Worm (Caenorhabditis elegans) whole organism, early embryonic: Measurements from ENCODE around the gene sre-4.
"Not testable (repeated sequence)": the region's sequence is repeated elsewhere in the genome, so short reads cannot be mapped to it uniquely, and the experiment has no call there.

ENCODE experiments used
- B0310.2 ChIP-seq: sonication (generic microtip); optimal IDR thresholded peaks from 2 replicates; lab custom pipeline; 2016; ENCODE audit warnings: mild to moderate bottlenecking, missing genetic modification characterization, missing compliant biosample characterization
- F13C5.2 ChIP-seq: sonication (generic microtip); optimal IDR thresholded peaks from 2 replicates; lab custom pipeline; 2017; ENCODE audit warnings: mild to moderate bottlenecking, missing genetic modification characterization, inconsistent platforms, missing compliant biosample characterization
- aly-1 ChIP-seq: sonication (generic microtip); optimal IDR thresholded peaks from 2 replicates; lab custom pipeline; 2016; ENCODE audit warnings: missing genetic modification characterization, missing compliant biosample characterization
- ama-1 ChIP-seq: fragments of 150-350 bp; optimal IDR thresholded peaks from 2 replicates; lab custom pipeline; 2014
- ceh-13 ChIP-seq: fragments of 200-800 bp; sonication (Bioruptor generic); optimal IDR thresholded peaks from 2 replicates; lab custom pipeline; 2018; ENCODE audit warnings: mild to moderate bottlenecking, missing genetic modification characterization, missing compliant biosample characterization
- ceh-36 ChIP-seq: sonication (generic microtip); optimal IDR thresholded peaks from 2 replicates; lab custom pipeline; 2016; ENCODE audit warnings: missing genetic modification characterization, inconsistent platforms, missing compliant biosample characterization
- ets-7 ChIP-seq: sonication (generic microtip); optimal IDR thresholded peaks from 2 replicates; lab custom pipeline; 2016; ENCODE audit warnings: missing genotype, missing genetic modification characterization, missing compliant biosample characterization
- flt-1 ChIP-seq: fragments of 200-800 bp; sonication (Bioruptor generic); IDR thresholded peaks from 2 replicates; pipeline ENCODE4 v1.3.6; 2022; ENCODE audit warnings: missing genetic modification characterization, missing compliant biosample characterization
- hmbx-1 ChIP-seq: sonication (generic microtip); optimal IDR thresholded peaks from 2 replicates; lab custom pipeline; 2016; ENCODE audit warnings: mild to moderate bottlenecking, missing genetic modification characterization, missing compliant biosample characterization
- hmg-4 ChIP-seq: fragments of 200-800 bp; sonication (Bioruptor generic); optimal IDR thresholded peaks from 2 replicates; lab custom pipeline; 2018; ENCODE audit warnings: mild to moderate bottlenecking, missing genetic modification characterization, missing compliant biosample characterization
- hnd-1 ChIP-seq: sonication (generic microtip); optimal IDR thresholded peaks from 2 replicates; lab custom pipeline; 2016; ENCODE audit warnings: missing genetic modification characterization, missing compliant biosample characterization
- pes-1 ChIP-seq: fragments of 200-800 bp; sonication (Bioruptor generic); IDR thresholded peaks from 2 replicates; pipeline ENCODE4 v1.3.6; 2022; ENCODE audit warnings: missing genetic modification reagents, missing genetic modification characterization, missing compliant biosample characterization
- scrt-1 ChIP-seq: fragments of 200-800 bp; sonication (Bioruptor generic); IDR thresholded peaks from 2 replicates; pipeline ENCODE4 v1.3.6; 2022; ENCODE audit warnings: missing genetic modification characterization, missing compliant biosample characterization
- sea-1 ChIP-seq: fragments of 200-800 bp; sonication (Bioruptor generic); conservative IDR thresholded peaks from 2 replicates; pipeline ENCODE4 v1.3.6; 2022; ENCODE audit warnings: missing genetic modification characterization, missing compliant biosample characterization
- tbx-11 ChIP-seq: fragments of 200-800 bp; sonication (Bioruptor generic); IDR thresholded peaks from 2 replicates; pipeline ENCODE4 v1.3.6; 2022; ENCODE audit warnings: missing genetic modification characterization, missing compliant biosample characterization
- tbx-37 ChIP-seq: fragments of 200-800 bp; sonication (Bioruptor generic); conservative IDR thresholded peaks from 2 replicates; pipeline ENCODE4 v1.3.6; 2022; ENCODE audit warnings: missing genetic modification reagents, missing genetic modification characterization, missing compliant biosample characterization
- tra-4 ChIP-seq: sonication (generic microtip); optimal IDR thresholded peaks from 2 replicates; lab custom pipeline; 2017; ENCODE audit warnings: missing genetic modification characterization, missing compliant biosample characterization

Gene sre-4

ce11 chrIV:9744905-9745304, 39.7 kb downstream of the sre-4 start, which contains the start of gene C28D4.4:
Gene C28D4.4, minus strand, starts transcription at chrIV:9745005.
- TF ChIP-seq tbx-37 (GFP tag; lab: Robert Waterston, UW) (no peak), sea-1 (GFP tag; lab: Robert Waterston, UW) (no peak), hmg-4 (GFP tag; lab: Kevin White, UChicago) (no peak), hmbx-1 (no peak), ceh-36 (no peak), ets-7 (tag; lab: Kevin White, UChicago) (no peak), tra-4 (tag; lab: Kevin White, UChicago) (no peak), flt-1 (GFP tag; lab: Robert Waterston, UW) (no peak), hnd-1 (tag; lab: Kevin White, UChicago) (no peak), aly-1 (tag; lab: Kevin White, UChicago) (no peak)

ce11 chrIV:9742883-9743282, 41.7 kb downstream of the sre-4 start, which contains the start of gene C28D4.7:
Gene C28D4.7, minus strand, starts transcription at chrIV:9743147.
- TF ChIP-seq tbx-11 (GFP tag; lab: Robert Waterston, UW) (no peak), B0310.2 (no peak), hnd-1 (tag; lab: Kevin White, UChicago) (no peak), hmbx-1 (no peak), ceh-13 (GFP tag; lab: Kevin White, UChicago) (no peak), sea-1 (GFP tag; lab: Robert Waterston, UW) (no peak), ceh-36 (no peak), tbx-37 (GFP tag; lab: Robert Waterston, UW) (no peak), flt-1 (GFP tag; lab: Robert Waterston, UW) (no peak), aly-1 (tag; lab: Kevin White, UChicago) (no peak), scrt-1 (GFP tag; lab: Robert Waterston, UW) (no peak)

- TF ChIP-seq tbx-11 (GFP tag; lab: Robert Waterston, UW); ceh-13 (GFP tag; lab: Kevin White, UChicago); hmg-4 (GFP tag; lab: Kevin White, UChicago): not testable (repeated sequence)
Measured at ce11 chrIV:9740851-9741549, 43.6 kb downstream of the sre-4 start, which contains the start of gene gln-6. Gene gln-6, minus strand, starts transcription at chrIV:9740901.

ce11 chrIV:9739001-9739400, 45.6 kb downstream of the sre-4 start:
- TF ChIP-seq hmg-4 (GFP tag; lab: Kevin White, UChicago) (no peak), ama-1 (lab: Kevin White, UChicago) (no peak), scrt-1 (GFP tag; lab: Robert Waterston, UW) (no peak), ceh-13 (GFP tag; lab: Kevin White, UChicago) (no peak), ceh-36 (no peak), F13C5.2 (no peak), hmbx-1 (no peak), flt-1 (GFP tag; lab: Robert Waterston, UW) (no peak), sea-1 (GFP tag; lab: Robert Waterston, UW) (no peak), aly-1 (tag; lab: Kevin White, UChicago) (no peak), tbx-37 (GFP tag; lab: Robert Waterston, UW) (no peak), tbx-11 (GFP tag; lab: Robert Waterston, UW) (no peak), ets-7 (tag; lab: Kevin White, UChicago) (no peak), B0310.2 (no peak), hnd-1 (tag; lab: Kevin White, UChicago) (no peak), pes-1 (no peak), tra-4 (tag; lab: Kevin White, UChicago) (no peak)

DNA sequence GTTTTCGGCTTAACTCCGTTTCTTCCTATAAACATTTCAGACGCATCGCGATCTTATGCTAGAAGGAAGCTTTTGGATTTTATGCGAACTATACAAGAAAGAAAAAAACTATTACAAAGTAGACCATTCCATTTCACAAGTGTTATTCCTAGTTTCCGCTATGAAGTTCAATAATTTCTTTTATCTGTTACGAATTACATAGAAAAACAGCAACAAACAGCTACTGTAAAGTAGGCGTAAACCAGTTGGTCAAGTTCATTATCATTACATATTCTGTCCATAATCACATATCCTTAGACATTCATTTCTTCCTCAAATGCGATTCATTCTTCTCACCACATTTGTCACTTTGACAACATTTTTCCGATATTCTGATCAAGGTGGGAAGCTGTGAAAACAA, 46.4 kb downstream of the sre-4 start, which contains the start of gene C28D4.10:
C28D4.10 (plus strand) TSS at position 301 of the 400 bp plus-strand sequence.
- TF ChIP-seq aly-1 (tag; lab: Kevin White, UChicago) (no peak), flt-1 (GFP tag; lab: Robert Waterston, UW) (no peak), ceh-13 (GFP tag; lab: Kevin White, UChicago) (no peak), tbx-37 (GFP tag; lab: Robert Waterston, UW) (no peak), tbx-11 (GFP tag; lab: Robert Waterston, UW) (no peak), hnd-1 (tag; lab: Kevin White, UChicago) (no peak), ceh-36 (no peak), hmbx-1 (no peak), pes-1 (no peak), ama-1 (lab: Kevin White, UChicago) (no peak), ets-7 (tag; lab: Kevin White, UChicago) (no peak), scrt-1 (GFP tag; lab: Robert Waterston, UW) (no peak), tra-4 (tag; lab: Kevin White, UChicago) (no peak), F13C5.2 (no peak), sea-1 (GFP tag; lab: Robert Waterston, UW) (no peak), B0310.2 (no peak), hmg-4 (GFP tag; lab: Kevin White, UChicago) (no peak)

ce11 chrIV:9737204-9737790, 47.3 kb downstream of the sre-4 start, which contains the start of gene cka-1:
Gene cka-1, minus strand, starts transcription at chrIV:9737621.
- TF ChIP-seq hmg-4 (GFP tag; lab: Kevin White, UChicago): no peak
- TF ChIP-seq sea-1 (GFP tag; lab: Robert Waterston, UW): no peak
- no peak for TF ChIP-seq hnd-1 (tag; lab: Kevin White, UChicago)
- no peak for TF ChIP-seq ceh-13 (GFP tag; lab: Kevin White, UChicago)
- TF ChIP-seq flt-1 (GFP tag; lab: Robert Waterston, UW): no peak
- TF ChIP-seq scrt-1 (GFP tag; lab: Robert Waterston, UW): no peak

ce11 chrIV:9735750-9736149, 48.8 kb downstream of the sre-4 start:
- no peak for TF ChIP-seq tbx-37 (GFP tag; lab: Robert Waterston, UW)
- TF ChIP-seq ceh-36: no peak
- TF ChIP-seq hmbx-1: no peak
- TF ChIP-seq ceh-13 (GFP tag; lab: Kevin White, UChicago): no peak
- TF ChIP-seq hmg-4 (GFP tag; lab: Kevin White, UChicago): no peak
- no peak for TF ChIP-seq F13C5.2
- no peak for TF ChIP-seq pes-1
